Worm (Caenorhabditis elegans) whole organism, L3 larva: Measurements from ENCODE around the gene F18A11.5.

Experiments used
- ama-1 ChIP-seq: fragments of 150-350 bp; optimal IDR thresholded peaks from 2 replicates; lab custom pipeline; 2018
- egl-27 ChIP-seq: sonication (generic microtip); optimal IDR thresholded peaks from 4 replicates; lab custom pipeline; 2017; ENCODE audit warnings: missing biosample characterization, missing genetic modification reagents, missing genetic modification characterization
- nhr-28 ChIP-seq: fragments of 150-350 bp; optimal IDR thresholded peaks from 2 replicates; lab custom pipeline; 2014; ENCODE audit warnings: missing biosample characterization, missing genetic modification characterization
- pha-4 ChIP-seq: fragments of 150-350 bp; optimal IDR thresholded peaks from 2 replicates; lab custom pipeline; 2014; ENCODE audit warnings: missing biosample characterization, missing genetic modification reagents, missing genetic modification characterization
- sea-2 ChIP-seq: fragments of 150-350 bp; sonication (generic microtip); optimal IDR thresholded peaks from 4 replicates; lab custom pipeline; 2014; ENCODE audit warnings: missing biosample characterization, missing genetic modification reagents, missing genetic modification characterization

DNA sequence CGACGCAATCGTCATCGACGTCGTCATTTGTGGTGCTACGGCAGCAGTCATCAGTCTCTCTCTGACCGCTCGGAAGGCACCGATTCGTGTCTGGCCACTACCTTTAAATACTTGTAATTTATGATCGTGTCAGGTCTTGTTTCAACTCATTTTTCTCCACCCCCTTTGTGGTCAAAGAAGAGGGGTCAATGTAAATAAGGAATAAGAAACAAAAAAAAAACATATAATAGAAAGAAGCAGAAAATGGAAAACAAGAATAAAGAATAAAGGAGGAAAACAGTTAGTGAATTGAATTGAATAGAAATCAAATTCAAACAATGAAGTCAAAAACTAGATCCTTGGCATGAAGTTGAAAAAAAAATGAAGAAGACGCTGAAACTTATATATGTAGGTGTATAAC is 13.3 kb downstream of the F18A11.5 start, which contains the start of gene Y38F1A.8:
- TF ChIP-seq pha-4 (no peak), ama-1 (lab: Kevin White, UChicago) (no peak), nhr-28 (tag; lab: Kevin White, UChicago) (no peak), egl-27 (tag; lab: Kevin White, UChicago) (no peak), sea-2 (no peak)
